Fruit fly (Drosophila melanogaster) whole organism, embryonic: ENCODE data around the gene CG17650.

Experiments used
- Atf3 ChIP-seq: fragments of 200-800 bp; sonication (Bioruptor generic); optimal IDR thresholded peaks from 3 replicates; lab custom pipeline; 2016; ENCODE audit warnings: missing biosample characterization, missing genetic modification characterization
- Atf6 ChIP-seq: fragments of 200-800 bp; sonication (Bioruptor generic); IDR thresholded peaks from 2 replicates; pipeline ENCODE4 v1.3.6; 2022; ENCODE audit warnings: missing biosample characterization, missing genetic modification characterization
- Bteb2 ChIP-seq: fragments of 200-800 bp; sonication (Bioruptor generic); optimal IDR thresholded peaks from 2 replicates; lab custom pipeline; 2016; ENCODE audit warnings: missing biosample characterization, missing genetic modification characterization
- CG12104 ChIP-seq: fragments of 200-800 bp; sonication (Bioruptor generic); optimal IDR thresholded peaks from 3 replicates; lab custom pipeline; 2016; ENCODE audit warnings: missing biosample characterization, missing genetic modification characterization
- CG12942 ChIP-seq: fragments of 200-800 bp; sonication (Bioruptor generic); optimal IDR thresholded peaks from 3 replicates; lab custom pipeline; 2016; ENCODE audit warnings: missing biosample characterization, missing genetic modification characterization
- CG13287 ChIP-seq: fragments of 200-800 bp; sonication (Bioruptor generic); IDR thresholded peaks from 2 replicates; pipeline ENCODE4 v1.3.6; 2022; ENCODE audit warnings: missing biosample characterization, missing genetic modification characterization; ENCODE audit not compliant: partially characterized antibody
- CG14710 ChIP-seq: fragments of 200-800 bp; sonication (Bioruptor generic); optimal IDR thresholded peaks from 3 replicates; lab custom pipeline; 2019; ENCODE audit warnings: missing biosample characterization, mild to moderate bottlenecking, missing genetic modification characterization, moderate library complexity
- CG17385 ChIP-seq: fragments of 200-800 bp; sonication (Bioruptor generic); optimal IDR thresholded peaks from 3 replicates; lab custom pipeline; 2018; ENCODE audit warnings: missing biosample characterization, mild to moderate bottlenecking, missing genetic modification characterization
- CG17612 ChIP-seq: fragments of 200-800 bp; sonication (Bioruptor generic); IDR thresholded peaks from 2 replicates; pipeline ENCODE4 v1.3.6; 2022; ENCODE audit warnings: missing biosample characterization, missing genetic modification characterization
- CG18619 ChIP-seq: fragments of 200-800 bp; sonication (Bioruptor generic); optimal IDR thresholded peaks from 3 replicates; lab custom pipeline; 2017; ENCODE audit warnings: missing biosample characterization, mild to moderate bottlenecking, missing genetic modification characterization
- CG18764 ChIP-seq: fragments of 200-800 bp; sonication (Bioruptor generic); optimal IDR thresholded peaks from 3 replicates; lab custom pipeline; 2016; ENCODE audit warnings: missing biosample characterization, missing genetic modification characterization
- CG2120 ChIP-seq: fragments of 200-800 bp; sonication (Bioruptor generic); optimal IDR thresholded peaks from 3 replicates; lab custom pipeline; 2016; ENCODE audit warnings: missing biosample characterization, missing genetic modification characterization
- CG2199 ChIP-seq: fragments of 200-800 bp; sonication (Bioruptor generic); IDR thresholded peaks from 3 replicates; pipeline ENCODE4 v1.3.6; 2022; ENCODE audit warnings: missing biosample characterization, missing genetic modification characterization
- CG32532 ChIP-seq: fragments of 200-800 bp; sonication (Bioruptor generic); IDR thresholded peaks from 2 replicates; pipeline ENCODE4 v1.3.6; 2022; ENCODE audit warnings: missing biosample characterization, missing genetic modification characterization
- CG32767 ChIP-seq: fragments of 200-800 bp; sonication (Bioruptor generic); IDR thresholded peaks from 2 replicates; pipeline ENCODE4 v1.3.6; 2022; ENCODE audit warnings: missing biosample characterization, missing genetic modification characterization
- CG32772 ChIP-seq: fragments of 200-800 bp; sonication (Bioruptor generic); IDR thresholded peaks from 2 replicates; pipeline ENCODE4 v1.3.6; 2022; ENCODE audit warnings: missing biosample characterization, missing genetic modification characterization
- CG33213 ChIP-seq: fragments of 200-800 bp; sonication (Bioruptor generic); optimal IDR thresholded peaks from 3 replicates; lab custom pipeline; 2016; ENCODE audit warnings: missing biosample characterization, missing genetic modification characterization
- CG3995 ChIP-seq: fragments of 200-800 bp; sonication (Bioruptor generic); optimal IDR thresholded peaks from 3 replicates; lab custom pipeline; 2016; ENCODE audit warnings: missing biosample characterization, missing genetic modification characterization
- CG4360 ChIP-seq: fragments of 200-800 bp; sonication (Bioruptor generic); IDR thresholded peaks from 2 replicates; pipeline ENCODE4 v1.3.6; 2022; ENCODE audit warnings: missing biosample characterization, missing genetic modification characterization
- CG6254 ChIP-seq: fragments of 200-800 bp; sonication (Bioruptor generic); optimal IDR thresholded peaks from 3 replicates; lab custom pipeline; 2017; ENCODE audit warnings: mild to moderate bottlenecking, missing biosample characterization, missing genetic modification reagents, missing genetic modification characterization
- CG7786 ChIP-seq: fragments of 200-800 bp; sonication (Bioruptor generic); optimal IDR thresholded peaks from 2 replicates; lab custom pipeline; 2016; ENCODE audit warnings: missing biosample characterization, missing genetic modification characterization
- CG7928 ChIP-seq: fragments of 200-800 bp; sonication (Bioruptor generic); optimal IDR thresholded peaks from 2 replicates; lab custom pipeline; 2017; ENCODE audit warnings: missing biosample characterization, mild to moderate bottlenecking, missing genetic modification characterization
- CG8089 ChIP-seq: fragments of 200-800 bp; sonication (Bioruptor generic); optimal IDR thresholded peaks from 3 replicates; lab custom pipeline; 2016; ENCODE audit warnings: missing biosample characterization, missing genetic modification characterization
- CG8765 ChIP-seq: fragments of 200-800 bp; sonication (Bioruptor generic); IDR thresholded peaks from 2 replicates; pipeline ENCODE4 v1.3.6; 2022; ENCODE audit warnings: missing biosample characterization, missing genetic modification characterization
- CHES-1-like ChIP-seq: fragments of 200-800 bp; sonication (Bioruptor generic); optimal IDR thresholded peaks from 2 replicates; lab custom pipeline; 2016; ENCODE audit warnings: missing biosample characterization, missing genetic modification characterization
- HLH3B ChIP-seq: fragments of 200-800 bp; sonication (Bioruptor generic); IDR thresholded peaks from 2 replicates; pipeline ENCODE4 v1.3.6; 2022; ENCODE audit warnings: missing biosample characterization, missing genetic modification characterization
- HmgZ ChIP-seq: fragments of 200-800 bp; sonication (Bioruptor generic); optimal IDR thresholded peaks from 2 replicates; lab custom pipeline; 2018; ENCODE audit warnings: missing biosample characterization, mild to moderate bottlenecking, missing genetic modification characterization
- Jarid2 ChIP-seq: fragments of 200-800 bp; sonication (Bioruptor generic); optimal IDR thresholded peaks from 3 replicates; lab custom pipeline; 2017; ENCODE audit warnings: mild to moderate bottlenecking, missing biosample characterization, missing genetic modification reagents, missing genetic modification characterization
- Opbp ChIP-seq: fragments of 200-800 bp; sonication (Bioruptor generic); IDR thresholded peaks from 3 replicates; pipeline ENCODE4 v1.3.6; 2022; ENCODE audit warnings: missing biosample characterization, missing genetic modification characterization; ENCODE audit not compliant: partially characterized antibody
- Side ChIP-seq: fragments of 200-800 bp; sonication (Bioruptor generic); optimal IDR thresholded peaks from 2 replicates; lab custom pipeline; 2016; ENCODE audit warnings: missing biosample characterization, missing genetic modification characterization
- az2 ChIP-seq: fragments of 200-800 bp; sonication (Bioruptor generic); optimal IDR thresholded peaks from 3 replicates; lab custom pipeline; 2016; ENCODE audit warnings: missing biosample characterization, missing genetic modification characterization
- cwo ChIP-seq: fragments of 200-800 bp; sonication (Bioruptor generic); optimal IDR thresholded peaks from 3 replicates; lab custom pipeline; 2017; ENCODE audit warnings: missing biosample characterization, missing genetic modification characterization, mild to moderate bottlenecking, moderate library complexity, missing genetic modification reagents
- disco-r ChIP-seq: fragments of 200-800 bp; sonication (Bioruptor generic); optimal IDR thresholded peaks from 2 replicates; lab custom pipeline; 2016; ENCODE audit warnings: missing biosample characterization, missing genetic modification characterization
- en ChIP-seq: fragments of 200-800 bp; sonication (Bioruptor generic); optimal IDR thresholded peaks from 2 replicates; lab custom pipeline; 2016; ENCODE audit warnings: missing biosample characterization, missing genetic modification characterization
- esg ChIP-seq: fragments of 200-800 bp; sonication (Bioruptor generic); conservative IDR thresholded peaks from 2 replicates; pipeline ENCODE4 v1.3.6; 2022; ENCODE audit warnings: missing biosample characterization, missing genetic modification characterization
- fd3F ChIP-seq: fragments of 200-800 bp; sonication (Bioruptor generic); optimal IDR thresholded peaks from 2 replicates; lab custom pipeline; 2018; ENCODE audit warnings: missing biosample characterization, mild to moderate bottlenecking, missing genetic modification characterization, moderate library complexity
- gro ChIP-seq: fragments of 200-800 bp; sonication (Bioruptor generic); optimal IDR thresholded peaks from 2 replicates; lab custom pipeline; 2016; ENCODE audit warnings: missing biosample characterization, missing genetic modification characterization
- hbn ChIP-seq: fragments of 200-800 bp; sonication (Bioruptor generic); IDR thresholded peaks from 2 replicates; pipeline ENCODE4 v1.3.6; 2022; ENCODE audit warnings: missing biosample characterization, missing genetic modification characterization; ENCODE audit not compliant: partially characterized antibody
- hkb ChIP-seq, 2 experiments: fragments of 200-800 bp in 1 of 2; fragments of >200 bp in 1 of 2; sonication (Bioruptor generic) in 1 of 2; IDR thresholded peaks in 1 of 2; optimal IDR thresholded peaks in 1 of 2; 2 replicates each; pipeline versions ENCODE4 v1.3.6 to Lab custom; 2017 to 2022; ENCODE audit warnings: missing biosample characterization in 1 of 2, missing genetic modification characterization in 1 of 2
- jigr1 ChIP-seq: fragments of 200-800 bp; sonication (Bioruptor generic); IDR thresholded peaks from 3 replicates; pipeline ENCODE4 v1.3.6; 2022; ENCODE audit warnings: missing biosample characterization, missing genetic modification characterization
- lilli ChIP-seq: fragments of 200-800 bp; sonication (Bioruptor generic); optimal IDR thresholded peaks from 3 replicates; lab custom pipeline; 2016; ENCODE audit warnings: missing biosample characterization, missing genetic modification characterization
- mam ChIP-seq: fragments of 200-800 bp; sonication (Bioruptor generic); optimal IDR thresholded peaks from 3 replicates; lab custom pipeline; 2016; ENCODE audit warnings: missing biosample characterization, missing genetic modification characterization
- nom ChIP-seq: fragments of 200-800 bp; sonication (Bioruptor generic); optimal IDR thresholded peaks from 2 replicates; lab custom pipeline; 2017; ENCODE audit warnings: missing biosample characterization, missing genetic modification characterization, mild to moderate bottlenecking, moderate library complexity, missing genetic modification reagents
- onecut ChIP-seq: fragments of 200-800 bp; sonication (Bioruptor generic); IDR thresholded peaks from 2 replicates; pipeline ENCODE4 v1.3.6; 2022; ENCODE audit warnings: missing biosample characterization, missing genetic modification characterization
- pan ChIP-seq, 4 experiments: fragments of >200 bp in 3 of 4; fragments of 200-800 bp in 1 of 4; sonication (Bioruptor generic) in 1 of 4; optimal IDR thresholded peaks in 3 of 4; IDR thresholded peaks in 1 of 4; 2 replicates each; pipeline versions ENCODE4 v1.3.6 to Lab custom; 2017 to 2022; ENCODE audit warnings: missing biosample characterization in 2 of 4, missing genetic modification characterization in 2 of 4, mixed read lengths in 1 of 4
- pum ChIP-seq: fragments of 200-800 bp; sonication (Bioruptor generic); optimal IDR thresholded peaks from 2 replicates; lab custom pipeline; 2016; ENCODE audit warnings: missing biosample characterization, missing genetic modification characterization
- slbo ChIP-seq: fragments of 200-800 bp; sonication (Bioruptor generic); IDR thresholded peaks from 2 replicates; pipeline ENCODE4 v1.3.6; 2022; ENCODE audit warnings: missing biosample characterization, missing genetic modification characterization
- tio ChIP-seq: fragments of 200-800 bp; sonication (Bioruptor generic); optimal IDR thresholded peaks from 2 replicates; lab custom pipeline; 2017; ENCODE audit warnings: missing biosample characterization, missing genetic modification characterization, inconsistent platforms
- unpg ChIP-seq: fragments of 200-800 bp; sonication (Bioruptor generic); optimal IDR thresholded peaks from 3 replicates; lab custom pipeline; 2018; ENCODE audit warnings: missing biosample characterization, mild to moderate bottlenecking, missing genetic modification characterization, moderate library complexity
- vvl ChIP-seq: fragments of 200-800 bp; sonication (Bioruptor generic); IDR thresholded peaks from 2 replicates; pipeline ENCODE4 v1.3.6; 2022; ENCODE audit warnings: missing biosample characterization, missing genetic modification characterization

The CG17650 gene

DNA sequence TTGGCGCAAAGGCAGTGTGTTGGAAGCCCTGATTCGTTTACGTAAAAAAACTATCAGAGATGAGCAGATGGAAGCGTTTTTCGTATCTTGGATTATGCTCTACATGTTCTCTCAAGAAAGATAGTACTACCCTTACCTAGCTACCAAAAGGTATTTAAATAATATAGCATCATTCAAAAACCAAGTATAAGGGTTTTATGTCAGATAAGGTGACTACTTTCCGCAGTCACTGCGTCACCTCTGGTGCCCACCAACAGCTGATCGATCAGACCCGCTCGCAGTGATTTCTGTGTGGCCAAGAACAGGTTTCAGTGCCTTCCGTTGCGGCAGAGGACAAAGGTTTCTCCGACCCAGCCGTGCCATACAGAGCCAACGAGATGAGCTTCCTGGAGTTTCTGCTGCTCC lies 29.3 kb downstream of the CG17650 start, which contains the start of the genes Eno and CG31937 (continued):
- TF ChIP-seq CG17612 (GFP tag; lab: Robert Waterston, UW) = peak; percentile 22; the same call in 1 of the 2 replicates
- TF ChIP-seq CG6254 (GFP tag; lab: Kevin White, UChicago) = no peak
- TF ChIP-seq Bteb2 = no peak
- peak; percentile 48 for TF ChIP-seq CG13287 (GFP tag; lab: Robert Waterston, UW)
- peak; percentile 47 for TF ChIP-seq CG17385 (GFP tag; lab: Kevin White, UChicago)
- TF ChIP-seq hbn (GFP tag; lab: Robert Waterston, UW) = peak; percentile 11; the same call in 1 of the 2 replicates
- peak; percentile 40 for TF ChIP-seq CG8089 (GFP tag; lab: Kevin White, UChicago)
- TF ChIP-seq CG8765 (GFP tag; lab: Robert Waterston, UW) = peak; percentile 19; the same call in 1 of the 2 replicates
- TF ChIP-seq CG12942 (GFP tag; lab: Kevin White, UChicago) = peak; percentile 11
- peak; percentile 19 for TF ChIP-seq disco-r
- TF ChIP-seq cwo (GFP tag; lab: Kevin White, UChicago) = peak; percentile 18
- peak; percentile 3 for TF ChIP-seq Side (GFP tag; lab: Kevin White, UChicago)
- TF ChIP-seq mam (GFP tag; lab: Kevin White, UChicago) = peak; percentile 59
- peak; percentile 4 for TF ChIP-seq unpg (GFP tag; lab: Kevin White, UChicago)
- no peak for TF ChIP-seq pan (optimal IDR thresholded peaks at IDR 0.05; lab: Kevin White, UChicago)
- TF ChIP-seq pan (GFP tag; optimal IDR thresholded peaks at IDR 0.05 in 1 of 2, IDR thresholded peaks at IDR 0.05 in 1 of 2) = peak in 1 of 2 experiments; percentile 67
- peak; percentile 54 for TF ChIP-seq HLH3B (GFP tag; lab: Robert Waterston, UW)
- peak; percentile 41; the same call in 1 of the 2 replicates for TF ChIP-seq CG32772 (GFP tag; lab: Robert Waterston, UW)
- no peak for TF ChIP-seq CG2199 (GFP tag; lab: Robert Waterston, UW)
- peak; percentile 59 for TF ChIP-seq lilli (GFP tag; lab: Kevin White, UChicago)
- TF ChIP-seq CG7928 (GFP tag; lab: Kevin White, UChicago) = peak; percentile 89
- TF ChIP-seq CG3995 (GFP tag; lab: Kevin White, UChicago) = peak; percentile 98
- TF ChIP-seq HmgZ (tag; lab: Kevin White, UChicago) = peak; percentile 73
- TF ChIP-seq CG2120 = peak; percentile 88
- no peak for TF ChIP-seq CG18619 (GFP tag; lab: Kevin White, UChicago)
- TF ChIP-seq slbo = peak; percentile 76
- TF ChIP-seq fd3F (GFP tag; lab: Kevin White, UChicago) = peak; percentile 3
- TF ChIP-seq Atf6 = 0 out of 2 replicates have a peak, but pooled peaks have one; percentile 23
- TF ChIP-seq nom (GFP tag; lab: Kevin White, UChicago) = peak; percentile 77
- peak; percentile 80 for TF ChIP-seq CG32532
- TF ChIP-seq tio (GFP tag; lab: Kevin White, UChicago) = peak; percentile 29
- no peak for TF ChIP-seq Atf3 (GFP tag; lab: Kevin White, UChicago)
- peak; percentile 39; the same call in 1 of the 3 replicates for TF ChIP-seq jigr1 (GFP tag; lab: Robert Waterston, UW)
- peak; percentile 43 for TF ChIP-seq CG12104 (GFP tag; lab: Kevin White, UChicago)
- TF ChIP-seq vvl (GFP tag; lab: Robert Waterston, UW) = peak; percentile 54
- TF ChIP-seq CG14710 (tag; lab: Kevin White, UChicago) = peak; percentile 1
- TF ChIP-seq Opbp = no peak
- peak; percentile 9 for TF ChIP-seq CG18764 (GFP tag; lab: Kevin White, UChicago)
- peak; percentile 25 for TF ChIP-seq gro (GFP tag; lab: Kevin White, UChicago)
- TF ChIP-seq CG7786 (GFP tag; lab: Kevin White, UChicago) = peak; percentile 67
- TF ChIP-seq CHES-1-like (GFP tag; lab: Kevin White, UChicago) = peak; percentile 59
- peak; percentile 4 for TF ChIP-seq Jarid2 (GFP tag; lab: Kevin White, UChicago)
- TF ChIP-seq CG4360 = no peak
- peak; percentile 14; the same call in 1 of the 2 replicates for TF ChIP-seq onecut (GFP tag; lab: Robert Waterston, UW)
- no peak for TF ChIP-seq CG33213 (GFP tag; lab: Kevin White, UChicago)
- no peak for TF ChIP-seq CG32767 (GFP tag; lab: Robert Waterston, UW)
- no peak for TF ChIP-seq en (GFP tag; lab: Kevin White, UChicago)
- no peak for TF ChIP-seq az2 (GFP tag; lab: Kevin White, UChicago)
- TF ChIP-seq pum (GFP tag; lab: Kevin White, UChicago) = peak; percentile 18
- no peak for TF ChIP-seq hkb (optimal IDR thresholded peaks at IDR 0.05; lab: Kevin White, UChicago)
- peak; percentile 46; the same call in 1 of the 2 replicates for TF ChIP-seq hkb (GFP tag; IDR thresholded peaks at IDR 0.05; lab: Robert Waterston, UW)
- peak; percentile 51 for TF ChIP-seq esg
